Fruit fly (Drosophila melanogaster) whole organism, embryonic: ENCODE results near the gene GCC88.

ENCODE experiments used
- Abd-B ChIP-seq: fragments of 200-800 bp; sonication (Bioruptor generic); optimal IDR thresholded peaks from 2 replicates; lab custom pipeline; 2018; ENCODE audit warnings: missing biosample characterization, mild to moderate bottlenecking, missing genetic modification characterization, moderate library complexity
- Adf1 ChIP-seq: fragments of 200-800 bp; sonication (Bioruptor generic); IDR thresholded peaks from 2 replicates; pipeline ENCODE4 v1.3.6; 2022; ENCODE audit warnings: missing biosample characterization, missing genetic modification characterization
- Antp ChIP-seq: fragments of 200-800 bp; sonication (Bioruptor generic); optimal IDR thresholded peaks from 3 replicates; lab custom pipeline; 2016; ENCODE audit warnings: missing biosample characterization, missing genetic modification characterization
- Asciz ChIP-seq: fragments of 200-800 bp; sonication (Bioruptor generic); optimal IDR thresholded peaks from 2 replicates; lab custom pipeline; 2017; ENCODE audit warnings: missing biosample characterization, mild to moderate bottlenecking, missing genetic modification characterization, missing genetic modification reagents
- Bgb ChIP-seq: fragments of 200-800 bp; sonication (Bioruptor generic); IDR thresholded peaks from 2 replicates; pipeline ENCODE4 v1.3.6; 2022; ENCODE audit warnings: missing biosample characterization, missing genetic modification characterization; ENCODE audit not compliant: partially characterized antibody
- CG10274 ChIP-seq: fragments of 200-800 bp; sonication (Bioruptor generic); optimal IDR thresholded peaks from 3 replicates; lab custom pipeline; 2017; ENCODE audit warnings: missing biosample characterization, mild to moderate bottlenecking, missing genetic modification characterization
- CG11398 ChIP-seq: fragments of 200-800 bp; sonication (Bioruptor generic); optimal IDR thresholded peaks from 2 replicates; lab custom pipeline; 2016; ENCODE audit warnings: missing biosample characterization, missing genetic modification characterization
- CG14710 ChIP-seq: fragments of 200-800 bp; sonication (Bioruptor generic); optimal IDR thresholded peaks from 3 replicates; lab custom pipeline; 2019; ENCODE audit warnings: missing biosample characterization, mild to moderate bottlenecking, missing genetic modification characterization, moderate library complexity
- CG15601 ChIP-seq: fragments of 200-800 bp; sonication (Bioruptor generic); optimal IDR thresholded peaks from 3 replicates; lab custom pipeline; 2019; ENCODE audit warnings: missing biosample characterization, mild to moderate bottlenecking, missing genetic modification characterization, moderate library complexity
- CG17802 ChIP-seq: fragments of 200-800 bp; sonication (Bioruptor generic); optimal IDR thresholded peaks from 2 replicates; lab custom pipeline; 2018; ENCODE audit warnings: missing biosample characterization, mild to moderate bottlenecking, missing genetic modification characterization, moderate library complexity
- CG1792 ChIP-seq: fragments of 200-800 bp; sonication (Bioruptor generic); optimal IDR thresholded peaks from 2 replicates; lab custom pipeline; 2016; ENCODE audit warnings: missing biosample characterization, missing genetic modification characterization
- CG2889 ChIP-seq: fragments of 200-800 bp; sonication (Bioruptor generic); IDR thresholded peaks from 3 replicates; pipeline ENCODE4 v1.3.6; 2022; ENCODE audit warnings: missing biosample characterization, missing genetic modification characterization
- CG30431 ChIP-seq: fragments of 200-800 bp; sonication (Bioruptor generic); optimal IDR thresholded peaks from 2 replicates; lab custom pipeline; 2017; ENCODE audit warnings: missing biosample characterization, missing genetic modification characterization
- CG3065 ChIP-seq: fragments of 200-800 bp; sonication (Bioruptor generic); optimal IDR thresholded peaks from 2 replicates; lab custom pipeline; 2016; ENCODE audit warnings: missing biosample characterization, missing genetic modification characterization
- CG3726 ChIP-seq: fragments of 200-800 bp; sonication (Bioruptor generic); IDR thresholded peaks from 3 replicates; pipeline ENCODE4, ENCODE4 v1.3.6; 2022; ENCODE audit warnings: missing biosample characterization, missing genetic modification characterization
- CG4328 ChIP-seq: fragments of 200-800 bp; sonication (Bioruptor generic); optimal IDR thresholded peaks from 3 replicates; lab custom pipeline; 2017; ENCODE audit warnings: missing biosample characterization, missing genetic modification reagents, missing genetic modification characterization
- CG6175 ChIP-seq: fragments of 200-800 bp; sonication (Bioruptor generic); IDR thresholded peaks from 3 replicates; pipeline ENCODE4 v1.3.6; 2022; ENCODE audit warnings: missing biosample characterization, missing genetic modification characterization
- CG6272 ChIP-seq: fragments of 200-800 bp; sonication (Bioruptor generic); IDR thresholded peaks from 2 replicates; pipeline ENCODE4 v1.3.6; 2022; ENCODE audit warnings: missing biosample characterization, missing genetic modification characterization
- CG6654 ChIP-seq: fragments of 200-800 bp; sonication (Bioruptor generic); optimal IDR thresholded peaks from 2 replicates; lab custom pipeline; 2017; ENCODE audit warnings: missing biosample characterization, mild to moderate bottlenecking, missing genetic modification characterization
- CG7745 ChIP-seq: fragments of 200-800 bp; sonication (Bioruptor generic); optimal IDR thresholded peaks from 2 replicates; lab custom pipeline; 2018; ENCODE audit warnings: missing biosample characterization, mild to moderate bottlenecking, missing genetic modification characterization, moderate library complexity
- CG8359 ChIP-seq: fragments of 200-800 bp; sonication (Bioruptor generic); optimal IDR thresholded peaks from 2 replicates; lab custom pipeline; 2017; ENCODE audit warnings: missing biosample characterization, mild to moderate bottlenecking, missing genetic modification characterization, borderline replicate concordance
- CG9727 ChIP-seq: fragments of 200-800 bp; sonication (Bioruptor generic); optimal IDR thresholded peaks from 3 replicates; lab custom pipeline; 2017; ENCODE audit warnings: missing biosample characterization, mild to moderate bottlenecking, missing genetic modification characterization
- CG9797 ChIP-seq: fragments of 200-800 bp; sonication (Bioruptor generic); optimal IDR thresholded peaks from 3 replicates; lab custom pipeline; 2018; ENCODE audit warnings: missing biosample characterization, mild to moderate bottlenecking, missing genetic modification characterization
- E2f2 ChIP-seq: fragments of 200-800 bp; sonication (Bioruptor generic); IDR thresholded peaks from 2 replicates; pipeline ENCODE4 v1.3.6; 2022; ENCODE audit warnings: missing biosample characterization, missing genetic modification characterization
- Fer3 ChIP-seq: fragments of 200-800 bp; sonication (Bioruptor generic); optimal IDR thresholded peaks from 2 replicates; lab custom pipeline; 2018; ENCODE audit warnings: missing biosample characterization, mild to moderate bottlenecking, missing genetic modification characterization, moderate library complexity
- Gsc ChIP-seq: fragments of 200-800 bp; sonication (Bioruptor generic); IDR thresholded peaks from 2 replicates; pipeline ENCODE4 v1.3.6; 2022; ENCODE audit warnings: missing biosample characterization, missing genetic modification characterization
- HHEX ChIP-seq: fragments of 200-800 bp; sonication (Bioruptor generic); optimal IDR thresholded peaks from 3 replicates; lab custom pipeline; 2017; ENCODE audit warnings: missing biosample characterization, mild to moderate bottlenecking, missing genetic modification characterization, missing genetic modification reagents
- Hand ChIP-seq: fragments of 200-800 bp; sonication (Bioruptor generic); optimal IDR thresholded peaks from 2 replicates; lab custom pipeline; 2017; ENCODE audit warnings: mild to moderate bottlenecking, missing biosample characterization, missing genetic modification reagents, missing genetic modification characterization
- Hmx ChIP-seq: fragments of 200-800 bp; sonication (Bioruptor generic); optimal IDR thresholded peaks from 2 replicates; lab custom pipeline; 2016; ENCODE audit warnings: missing biosample characterization, missing genetic modification characterization
- Lim3 ChIP-seq: fragments of 200-800 bp; sonication (Bioruptor generic); IDR thresholded peaks from 2 replicates; pipeline ENCODE4 v1.3.6; 2022; ENCODE audit warnings: missing biosample characterization, missing genetic modification characterization
- Six4 ChIP-seq: fragments of 200-800 bp; sonication (Bioruptor generic); optimal IDR thresholded peaks from 2 replicates; lab custom pipeline; 2016; ENCODE audit warnings: missing biosample characterization, missing genetic modification characterization
- Ssrp ChIP-seq: fragments of 200-800 bp; sonication (Bioruptor generic); optimal IDR thresholded peaks from 2 replicates; lab custom pipeline; 2018; ENCODE audit warnings: missing biosample characterization, mild to moderate bottlenecking, missing genetic modification characterization, moderate library complexity
- Tbp ChIP-seq: fragments of >200 bp; optimal IDR thresholded peaks from 2 replicates; lab custom pipeline; 2018; ENCODE audit warnings: missing biosample characterization, missing genetic modification characterization
- aop ChIP-seq: fragments of 200-800 bp; sonication (Bioruptor generic); IDR thresholded peaks from 2 replicates; pipeline ENCODE4 v1.3.6; 2022; ENCODE audit warnings: missing biosample characterization, missing genetic modification characterization
- chinmo ChIP-seq: fragments of 200-800 bp; sonication (Bioruptor generic); IDR thresholded peaks from 4 replicates; pipeline ENCODE4 v1.3.6; 2022; ENCODE audit warnings: missing biosample characterization, missing genetic modification characterization; ENCODE audit not compliant: partially characterized antibody
- corto ChIP-seq: fragments of 200-800 bp; sonication (Bioruptor generic); optimal IDR thresholded peaks from 2 replicates; lab custom pipeline; 2016; ENCODE audit warnings: missing biosample characterization, mild to moderate bottlenecking, missing genetic modification characterization, moderate library complexity
- cwo ChIP-seq: fragments of 200-800 bp; sonication (Bioruptor generic); optimal IDR thresholded peaks from 3 replicates; lab custom pipeline; 2017; ENCODE audit warnings: missing biosample characterization, missing genetic modification characterization, mild to moderate bottlenecking, moderate library complexity, missing genetic modification reagents
- dimm ChIP-seq: fragments of 200-800 bp; sonication (Bioruptor generic); IDR thresholded peaks from 2 replicates; pipeline ENCODE4 v1.3.6; 2022; ENCODE audit warnings: missing biosample characterization, missing genetic modification characterization
- emc ChIP-seq: fragments of 200-800 bp; sonication (Bioruptor generic); optimal IDR thresholded peaks from 2 replicates; lab custom pipeline; 2016; ENCODE audit warnings: missing biosample characterization, missing genetic modification characterization
- exex ChIP-seq: fragments of 200-800 bp; sonication (Bioruptor generic); optimal IDR thresholded peaks from 4 replicates; lab custom pipeline; 2018; ENCODE audit warnings: missing biosample characterization, mild to moderate bottlenecking, missing genetic modification characterization, moderate library complexity
- h ChIP-seq: fragments of >200 bp; optimal IDR thresholded peaks from 2 replicates; lab custom pipeline; 2017
- ind ChIP-seq: fragments of 200-800 bp; sonication (Bioruptor generic); optimal IDR thresholded peaks from 3 replicates; lab custom pipeline; 2016; ENCODE audit warnings: missing biosample characterization, missing genetic modification characterization
- klu ChIP-seq: fragments of 200-800 bp; sonication (Bioruptor generic); IDR thresholded peaks from 2 replicates; pipeline ENCODE4 v1.3.6; 2022; ENCODE audit warnings: missing biosample characterization, missing genetic modification characterization
- kni ChIP-seq: fragments of 200-800 bp; sonication (Bioruptor generic); optimal IDR thresholded peaks from 3 replicates; lab custom pipeline; 2017; ENCODE audit warnings: mild to moderate bottlenecking, missing biosample characterization, missing genetic modification reagents, missing genetic modification characterization
- pzg ChIP-seq: fragments of 200-800 bp; sonication (Bioruptor generic); optimal IDR thresholded peaks from 3 replicates; lab custom pipeline; 2018; ENCODE audit warnings: missing biosample characterization, mild to moderate bottlenecking, missing genetic modification characterization, moderate library complexity
- sens-2 ChIP-seq: fragments of 200-800 bp; sonication (Bioruptor generic); IDR thresholded peaks from 2 replicates; pipeline ENCODE4 v1.3.6; 2022; ENCODE audit warnings: missing biosample characterization, missing genetic modification characterization
- shn ChIP-seq: fragments of 200-800 bp; sonication (Bioruptor generic); optimal IDR thresholded peaks from 3 replicates; lab custom pipeline; 2016; ENCODE audit warnings: missing biosample characterization, missing genetic modification characterization
- tgo ChIP-seq: fragments of 200-800 bp; sonication (Bioruptor generic); IDR thresholded peaks from 3 replicates; pipeline ENCODE4 v1.3.6; 2022; ENCODE audit warnings: missing biosample characterization, missing genetic modification characterization
- zen2 ChIP-seq: fragments of 200-800 bp; sonication (Bioruptor generic); IDR thresholded peaks from 3 replicates; pipeline ENCODE4 v1.3.6; 2022; ENCODE audit warnings: missing biosample characterization, missing genetic modification characterization; ENCODE audit not compliant: partially characterized antibody

GCC88 gene

DNA sequence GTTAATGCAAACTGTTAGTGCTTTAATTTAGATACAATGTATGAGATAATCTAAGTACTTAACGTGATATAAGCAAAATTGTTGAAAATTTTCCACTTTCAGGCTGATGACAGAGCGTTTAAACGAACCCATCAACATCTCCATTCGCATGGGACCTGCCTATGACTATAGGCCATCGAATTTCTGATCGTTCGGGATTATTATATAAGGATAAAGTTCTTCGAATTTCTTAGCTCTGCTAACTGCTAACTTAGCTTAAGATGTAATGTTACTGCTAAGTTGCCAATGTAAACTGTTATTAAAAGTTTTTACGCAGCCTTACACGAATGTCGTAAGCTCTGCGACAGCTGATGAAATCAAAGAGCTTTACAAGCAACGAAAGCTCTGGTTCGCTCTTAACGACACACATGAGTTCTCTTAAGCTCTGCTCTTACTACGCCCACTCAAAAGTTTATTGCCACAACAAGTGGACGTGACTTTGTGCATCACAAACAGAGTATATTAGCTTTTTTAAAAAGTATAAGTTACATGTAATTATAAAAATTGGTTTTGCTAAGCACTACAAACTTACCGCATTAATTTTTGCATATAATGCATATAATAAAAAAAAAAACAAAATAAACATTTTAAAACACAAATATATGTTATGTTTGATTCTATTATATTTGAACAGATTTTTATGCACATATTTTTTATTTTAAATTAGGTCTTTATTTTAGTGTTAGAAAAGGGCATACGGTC lies 33.6 kb downstream of the GCC88 start (continued):
- TF ChIP-seq Asciz (GFP tag; lab: Kevin White, UChicago) (peak; percentile 99), sens-2 (GFP tag; lab: Robert Waterston, UW) (peak; percentile 82), CG1792 (GFP tag; lab: Kevin White, UChicago) (peak; percentile 88), CG6654 (GFP tag; lab: Kevin White, UChicago) (peak; percentile 95), E2f2 (GFP tag; lab: Robert Waterston, UW) (peak; percentile 87), Six4 (GFP tag; lab: Kevin White, UChicago) (peak; percentile 98), kni (peak; percentile 92), shn (peak; percentile 82), CG17802 (tag; lab: Kevin White, UChicago) (peak; percentile 88), Bgb (GFP tag; lab: Robert Waterston, UW) (peak; percentile 51; the same call in 1 of the 2 replicates), CG2889 (GFP tag; lab: Robert Waterston, UW) (peak; percentile 96), HHEX (peak; percentile 98), emc (GFP tag; lab: Kevin White, UChicago) (peak; percentile 85), zen2 (GFP tag; lab: Robert Waterston, UW) (no peak), klu (GFP tag; lab: Robert Waterston, UW) (peak; percentile 99), CG9727 (GFP tag; lab: Kevin White, UChicago) (peak; percentile 100), CG3065 (peak; percentile 92), Hand (GFP tag; lab: Kevin White, UChicago) (peak; percentile 97), Tbp (GFP tag; lab: Kevin White, UChicago) (no peak), cwo (GFP tag; lab: Kevin White, UChicago) (peak; percentile 98), CG3726 (GFP tag; lab: Robert Waterston, UW) (peak; percentile 96), Abd-B (peak; percentile 100), chinmo (GFP tag; lab: Robert Waterston, UW) (peak; percentile 78; the same call in 2 of the 4 replicates), CG9797 (peak; percentile 33), CG6175 (GFP tag; lab: Robert Waterston, UW) (peak; percentile 95; the same call in 2 of the 3 replicates), Ssrp (tag; lab: Kevin White, UChicago) (peak; percentile 100), dimm (GFP tag; lab: Robert Waterston, UW) (peak; percentile 94), ind (GFP tag; lab: Kevin White, UChicago) (peak; percentile 98), Hmx (GFP tag; lab: Kevin White, UChicago) (peak; percentile 82), CG6272 (peak; percentile 96), aop (no peak), CG15601 (tag; lab: Kevin White, UChicago) (peak; percentile 98), CG7745 (tag; lab: Kevin White, UChicago) (no peak), Gsc (GFP tag; lab: Robert Waterston, UW) (peak; percentile 95), Antp (GFP tag; lab: Kevin White, UChicago) (peak; percentile 79), CG30431 (GFP tag; lab: Kevin White, UChicago) (peak; percentile 97), pzg (GFP tag; lab: Kevin White, UChicago) (peak; percentile 4), Fer3 (tag; lab: Kevin White, UChicago) (peak; percentile 98), h (lab: Kevin White, UChicago) (no peak), CG14710 (tag; lab: Kevin White, UChicago) (peak; percentile 98), Adf1 (peak; percentile 88), CG8359 (GFP tag; lab: Kevin White, UChicago) (peak; percentile 93), exex (tag; lab: Kevin White, UChicago) (peak; percentile 94), CG11398 (no peak), tgo (GFP tag; lab: Robert Waterston, UW) (peak; percentile 99), CG10274 (GFP tag; lab: Kevin White, UChicago) (peak; percentile 93), CG4328 (peak; percentile 99), Lim3 (GFP tag; lab: Robert Waterston, UW) (peak; percentile 96), corto (GFP tag; lab: Kevin White, UChicago) (peak; percentile 83)
